Fruit fly (Drosophila melanogaster) whole organism, pupa: ENCODE results near the gene Rab3GAP1.
A peak's percentile ranks its signal among the peaks of the same experiment; 100 is the strongest.

Experiments used
- CG10348 ChIP-seq: fragments of 200-800 bp; sonication (Bioruptor generic); IDR thresholded peaks from 2 replicates; pipeline ENCODE4 v1.3.6; 2022; ENCODE audit warnings: missing biosample characterization, missing genetic modification characterization
- CG12605 ChIP-seq: fragments of 200-800 bp; sonication (Bioruptor generic); IDR thresholded peaks from 2 replicates; pipeline ENCODE4 v1.3.6; 2022; ENCODE audit warnings: missing biosample characterization, missing genetic modification characterization
- CG13204 ChIP-seq: fragments of 200-800 bp; sonication (Bioruptor generic); optimal IDR thresholded peaks from 2 replicates; lab custom pipeline; 2018; ENCODE audit warnings: missing biosample characterization, mild to moderate bottlenecking, missing genetic modification characterization, moderate library complexity
- CG14655 ChIP-seq: fragments of 200-800 bp; sonication (Bioruptor generic); optimal IDR thresholded peaks from 3 replicates; lab custom pipeline; 2017; ENCODE audit warnings: mild to moderate bottlenecking, missing biosample characterization, missing genetic modification reagents, missing genetic modification characterization
- CG15710 ChIP-seq: fragments of 200-800 bp; sonication (Bioruptor generic); optimal IDR thresholded peaks from 2 replicates; lab custom pipeline; 2018; ENCODE audit warnings: missing biosample characterization, mild to moderate bottlenecking, missing genetic modification characterization, moderate library complexity
- CG17806 ChIP-seq: fragments of 200-800 bp; sonication (Bioruptor generic); optimal IDR thresholded peaks from 2 replicates; lab custom pipeline; 2018; ENCODE audit warnings: missing biosample characterization, mild to moderate bottlenecking, missing genetic modification characterization, moderate library complexity
- CG32121 ChIP-seq: fragments of 200-800 bp; sonication (Bioruptor generic); IDR thresholded peaks from 2 replicates; pipeline ENCODE4 v1.3.6; 2022; ENCODE audit warnings: missing biosample characterization, missing genetic modification characterization
- CG34367 ChIP-seq: fragments of 200-800 bp; sonication (Bioruptor generic); optimal IDR thresholded peaks from 2 replicates; lab custom pipeline; 2018; ENCODE audit warnings: missing biosample characterization, mild to moderate bottlenecking, missing genetic modification characterization
- CG4496 ChIP-seq: fragments of 200-800 bp; sonication (Bioruptor generic); IDR thresholded peaks from 3 replicates; pipeline ENCODE4 v1.3.6; 2022; ENCODE audit warnings: missing biosample characterization, missing genetic modification characterization
- CG8159 ChIP-seq: fragments of 200-800 bp; sonication (Bioruptor generic); optimal IDR thresholded peaks from 3 replicates; lab custom pipeline; 2018; ENCODE audit warnings: missing biosample characterization, mild to moderate bottlenecking, missing genetic modification characterization, moderate library complexity
- CG8301 ChIP-seq: fragments of 200-800 bp; sonication (Bioruptor generic); optimal IDR thresholded peaks from 2 replicates; lab custom pipeline; 2018; ENCODE audit warnings: missing biosample characterization, mild to moderate bottlenecking, missing genetic modification characterization
- CG9948 ChIP-seq: fragments of 200-800 bp; sonication (Bioruptor generic); optimal IDR thresholded peaks from 2 replicates; lab custom pipeline; 2018; ENCODE audit warnings: missing biosample characterization, mild to moderate bottlenecking, missing genetic modification characterization, moderate library complexity
- D1 ChIP-seq: fragments of 200-800 bp; sonication (Bioruptor generic); optimal IDR thresholded peaks from 2 replicates; lab custom pipeline; 2018; ENCODE audit warnings: missing biosample characterization, mild to moderate bottlenecking, missing genetic modification characterization, moderate library complexity
- EcR ChIP-seq: fragments of 200-800 bp; sonication (Bioruptor generic); optimal IDR thresholded peaks from 3 replicates; lab custom pipeline; 2019; ENCODE audit warnings: missing biosample characterization, missing genetic modification characterization, mild to moderate bottlenecking, moderate library complexity, missing genetic modification reagents
- Ets98B ChIP-seq: fragments of 200-800 bp; sonication (Bioruptor generic); IDR thresholded peaks from 2 replicates; pipeline ENCODE4 v1.3.6; 2022; ENCODE audit warnings: missing biosample characterization, missing genetic modification characterization
- Pif1A ChIP-seq: fragments of 200-800 bp; sonication (Bioruptor generic); optimal IDR thresholded peaks from 3 replicates; lab custom pipeline; 2016; ENCODE audit warnings: missing biosample characterization, missing genetic modification characterization
- Pif1B ChIP-seq: fragments of 200-800 bp; sonication (Bioruptor generic); optimal IDR thresholded peaks from 3 replicates; lab custom pipeline; 2016; ENCODE audit warnings: missing biosample characterization, missing genetic modification characterization
- Snoo ChIP-seq: fragments of 200-800 bp; sonication (Bioruptor generic); optimal IDR thresholded peaks from 3 replicates; lab custom pipeline; 2017; ENCODE audit warnings: missing biosample characterization, mild to moderate bottlenecking, missing genetic modification characterization, inconsistent platforms
- fd96Ca ChIP-seq: fragments of 200-800 bp; sonication (Bioruptor generic); IDR thresholded peaks from 3 replicates; pipeline ENCODE4 v1.3.6; 2022; ENCODE audit warnings: missing biosample characterization, missing genetic modification characterization
- gl ChIP-seq: fragments of 200-800 bp; sonication (Bioruptor generic); optimal IDR thresholded peaks from 2 replicates; lab custom pipeline; 2018; ENCODE audit warnings: missing biosample characterization, mild to moderate bottlenecking, missing genetic modification characterization
- rn ChIP-seq: fragments of 200-800 bp; sonication (Bioruptor generic); IDR thresholded peaks from 2 replicates; pipeline ENCODE4 v1.3.6; 2022; ENCODE audit warnings: missing biosample characterization, missing genetic modification characterization

Gene Rab3GAP1

DNA sequence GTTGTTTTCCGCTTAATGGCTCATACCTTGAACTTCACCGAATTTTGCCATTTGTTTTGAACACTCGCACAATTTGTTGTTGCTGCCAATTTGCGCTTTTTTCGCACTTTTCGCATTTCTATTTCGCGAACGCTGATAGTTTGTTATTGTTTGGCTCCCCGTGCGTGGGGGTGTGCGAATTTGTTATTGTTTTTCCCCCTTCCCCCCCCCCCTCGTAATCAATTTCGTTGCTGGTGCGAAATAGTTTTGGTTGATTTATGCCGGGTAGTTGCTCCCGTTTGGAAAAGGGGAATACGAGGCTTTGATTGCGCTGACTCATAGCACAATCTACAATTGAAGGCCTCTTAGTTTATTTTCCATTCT is 17.5 kb upstream of the Rab3GAP1 start:
- TF ChIP-seq Pif1B (GFP tag; lab: Kevin White, UChicago) (no peak), CG13204 (no peak), CG10348 (no peak), fd96Ca (GFP tag; lab: Robert Waterston, UW) (no peak)

DNA sequence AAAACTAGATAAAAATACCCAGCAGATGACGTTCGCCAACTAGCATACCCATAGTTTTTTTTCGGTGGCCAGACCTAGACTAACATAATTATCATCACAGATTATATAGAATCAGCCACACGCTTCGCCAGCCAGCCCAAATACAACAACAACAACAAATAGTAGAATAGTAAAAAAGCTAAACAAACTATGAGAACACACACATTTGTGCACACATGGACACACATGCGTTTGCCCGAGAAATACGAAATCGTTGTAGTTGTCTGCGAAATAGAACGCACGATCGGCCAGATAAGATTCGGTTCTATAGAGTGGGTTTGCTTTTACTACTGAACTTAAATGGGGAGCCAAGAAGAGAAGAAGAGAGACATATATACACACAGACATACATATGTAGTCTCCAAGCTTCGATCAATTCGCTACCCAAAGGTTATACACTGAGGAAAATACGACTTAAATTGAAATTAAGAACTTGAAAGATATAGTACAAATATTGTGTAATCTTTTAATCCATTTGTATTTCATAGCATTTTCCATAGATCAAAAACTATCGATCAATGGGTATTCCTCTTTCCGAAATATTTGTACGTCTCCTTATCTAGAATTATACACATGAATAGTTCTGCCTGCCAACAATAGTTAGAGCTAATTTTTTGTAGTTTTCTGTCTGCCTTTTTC is 17.0 kb upstream of the Rab3GAP1 start:
- TF ChIP-seq CG17806 (tag; lab: Kevin White, UChicago): no peak
- no peak for TF ChIP-seq CG14655
- TF ChIP-seq Ets98B (GFP tag; lab: Robert Waterston, UW): no peak
- TF ChIP-seq Pif1A (GFP tag; lab: Kevin White, UChicago): no peak
- TF ChIP-seq CG34367 (tag; lab: Kevin White, UChicago): no peak
- TF ChIP-seq, all 21 proteins: peak for 0

DNA sequence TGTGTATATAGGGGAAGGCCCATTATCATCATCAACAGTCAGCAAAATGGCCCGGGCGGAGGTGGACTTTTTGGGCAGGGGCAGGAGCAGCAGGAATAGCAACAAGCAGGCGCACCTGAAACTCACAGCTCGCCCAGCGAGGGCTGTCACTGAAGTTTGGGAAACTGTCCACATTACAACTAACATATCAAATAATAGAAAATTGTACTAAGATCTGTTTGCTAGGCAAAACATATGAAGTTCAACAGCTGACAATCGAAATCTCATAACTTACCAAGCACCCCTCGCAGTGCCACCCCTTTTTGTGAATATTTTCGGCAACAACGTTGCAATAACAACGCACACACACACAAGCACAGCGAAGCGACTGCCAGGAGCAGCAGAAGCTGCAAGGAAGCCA is 13.8 kb upstream of the Rab3GAP1 start:
- peak; percentile 8 for TF ChIP-seq CG15710 (tag; lab: Kevin White, UChicago)
- 0 out of 3 replicates have a peak, but pooled peaks have one; percentile 38 for TF ChIP-seq CG4496
- TF ChIP-seq Pif1A (GFP tag; lab: Kevin White, UChicago): no peak
- TF ChIP-seq fd96Ca (GFP tag; lab: Robert Waterston, UW): 0 out of 3 replicates have a peak, but pooled peaks have one; percentile 27
- no peak for TF ChIP-seq CG8301 (tag; lab: Kevin White, UChicago)
- TF ChIP-seq CG8159 (tag; lab: Kevin White, UChicago): peak; percentile 12

DNA sequence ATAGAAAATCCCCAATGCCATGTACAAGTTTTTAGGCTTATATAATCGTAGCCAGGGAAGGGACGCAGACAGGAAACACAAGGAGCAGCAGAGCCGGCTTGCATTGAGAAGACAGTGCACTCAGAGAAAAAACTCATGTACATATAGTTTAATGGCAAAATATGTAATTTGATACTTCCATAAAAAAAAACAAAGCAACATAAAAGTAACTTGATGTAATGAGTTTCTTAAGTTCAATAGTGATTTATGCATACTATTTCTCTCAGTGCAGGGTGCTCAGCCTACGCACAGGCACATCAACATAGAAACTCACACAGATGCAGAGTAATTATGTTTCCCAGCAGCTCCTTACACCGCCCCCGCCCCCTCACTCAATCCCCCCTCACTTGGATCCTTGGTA is 9.8 kb upstream of the Rab3GAP1 start:
- no peak for TF ChIP-seq Pif1B (GFP tag; lab: Kevin White, UChicago)
- peak; percentile 7 for TF ChIP-seq CG8159 (tag; lab: Kevin White, UChicago)
- TF ChIP-seq, all 21 proteins: peak for 1

DNA sequence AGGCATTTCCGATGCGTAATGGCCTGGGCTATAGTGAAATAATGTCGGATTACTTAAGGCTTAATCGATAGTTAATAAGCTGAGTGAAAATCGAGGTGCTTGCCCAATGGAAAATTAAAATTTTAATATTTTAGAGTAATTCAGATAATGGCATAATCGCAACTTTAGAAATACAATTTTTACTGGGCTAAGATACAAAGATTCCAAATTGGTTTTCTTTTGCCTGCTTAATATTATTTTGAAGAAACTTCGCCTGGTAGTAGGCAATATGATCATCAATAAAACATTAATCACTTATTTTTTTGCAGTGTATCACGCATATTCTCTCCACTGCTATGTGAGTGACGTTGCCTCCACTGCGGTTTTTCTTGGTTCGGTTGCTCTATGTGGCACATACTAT is 8.2 kb upstream of the Rab3GAP1 start:
- no peak for TF ChIP-seq CG17806 (tag; lab: Kevin White, UChicago)
- no peak for TF ChIP-seq CG10348
- no peak for TF ChIP-seq Pif1B (GFP tag; lab: Kevin White, UChicago)
- no peak for TF ChIP-seq Pif1A (GFP tag; lab: Kevin White, UChicago)
- TF ChIP-seq CG34367 (tag; lab: Kevin White, UChicago): no peak
- TF ChIP-seq CG9948 (tag; lab: Kevin White, UChicago): no peak
- no peak for TF ChIP-seq gl (tag; lab: Kevin White, UChicago)
- no peak for TF ChIP-seq CG8301 (tag; lab: Kevin White, UChicago)
- TF ChIP-seq fd96Ca (GFP tag; lab: Robert Waterston, UW): no peak
- TF ChIP-seq CG4496: no peak
- no peak for TF ChIP-seq D1 (tag; lab: Kevin White, UChicago)

DNA sequence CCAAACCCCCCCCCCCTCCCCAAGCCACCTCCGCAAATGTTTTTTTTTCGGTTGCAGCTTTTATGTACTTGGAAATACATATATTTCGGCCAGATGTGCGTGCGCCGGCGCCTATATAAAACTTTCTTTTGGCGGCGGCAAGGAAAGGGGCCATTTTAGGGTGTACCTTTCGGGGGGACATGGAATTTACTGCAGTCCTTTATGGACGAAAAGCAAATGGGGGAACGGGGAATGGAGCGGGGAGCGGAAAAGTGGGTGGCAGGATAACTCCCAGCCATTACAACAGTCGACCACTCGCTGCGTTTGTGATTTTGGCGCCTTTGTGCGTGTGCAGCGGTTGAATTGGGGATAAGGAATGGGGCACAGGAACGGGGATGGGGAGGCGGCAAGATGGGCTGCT is 7.7 kb upstream of the Rab3GAP1 start:
- TF ChIP-seq CG32121 (GFP tag; lab: Robert Waterston, UW) (no peak), CG34367 (tag; lab: Kevin White, UChicago) (no peak), CG10348 (no peak), EcR (no peak), CG13204 (no peak), Ets98B (GFP tag; lab: Robert Waterston, UW) (no peak), CG8301 (tag; lab: Kevin White, UChicago) (no peak), CG17806 (tag; lab: Kevin White, UChicago) (no peak), CG15710 (tag; lab: Kevin White, UChicago) (no peak), Snoo (tag; lab: Kevin White, UChicago) (no peak), fd96Ca (GFP tag; lab: Robert Waterston, UW) (no peak), CG8159 (tag; lab: Kevin White, UChicago) (no peak), CG12605 (GFP tag; lab: Robert Waterston, UW) (no peak), CG4496 (no peak), CG14655 (no peak)

DNA sequence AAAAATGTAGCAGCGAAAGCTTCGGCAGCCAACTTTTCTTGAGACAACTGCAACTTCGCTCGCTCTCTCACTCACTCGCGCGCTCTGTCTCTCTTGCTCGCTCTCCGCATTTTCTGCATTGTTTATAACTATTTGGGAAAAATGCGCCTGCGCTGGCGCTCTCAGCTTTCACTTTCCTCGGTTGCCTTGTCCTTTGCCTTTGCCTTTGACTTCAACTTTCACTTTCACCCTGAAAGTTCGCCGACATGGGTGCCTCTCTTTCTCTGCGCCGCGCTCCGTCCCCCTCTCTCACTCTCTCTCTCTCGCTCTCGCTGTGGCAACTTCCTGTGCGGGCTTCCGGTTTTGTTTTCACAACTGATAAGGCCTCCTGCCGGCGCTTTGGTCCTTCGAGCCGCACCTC is 6.8 kb upstream of the Rab3GAP1 start:
- TF ChIP-seq D1 (tag; lab: Kevin White, UChicago) (no peak), gl (tag; lab: Kevin White, UChicago) (peak; percentile 35), EcR (peak; percentile 66), CG34367 (tag; lab: Kevin White, UChicago) (peak; percentile 34), CG8159 (tag; lab: Kevin White, UChicago) (peak; percentile 36), CG10348 (no peak), CG9948 (tag; lab: Kevin White, UChicago) (no peak), CG13204 (peak; percentile 62), CG14655 (peak; percentile 62), CG17806 (tag; lab: Kevin White, UChicago) (no peak), CG15710 (tag; lab: Kevin White, UChicago) (peak; percentile 33), fd96Ca (GFP tag; lab: Robert Waterston, UW) (no peak), CG4496 (0 out of 3 replicates have a peak, but pooled peaks have one; percentile 17), Pif1B (GFP tag; lab: Kevin White, UChicago) (no peak), Ets98B (GFP tag; lab: Robert Waterston, UW) (peak; percentile 25; the same call in 1 of the 2 replicates), Pif1A (GFP tag; lab: Kevin White, UChicago) (no peak), CG8301 (tag; lab: Kevin White, UChicago) (peak; percentile 4), CG32121 (GFP tag; lab: Robert Waterston, UW) (no peak), CG12605 (GFP tag; lab: Robert Waterston, UW) (no peak), Snoo (tag; lab: Kevin White, UChicago) (no peak), rn (GFP tag; lab: Robert Waterston, UW) (no peak)
- TF ChIP-seq, all 21 proteins: peak for 10
